Worm (Caenorhabditis elegans) whole organism, L4 larva: Measurements from ENCODE around the gene cutl-21.

Experiments used
- D1046.2 ChIP-seq: fragments of 200-800 bp; sonication (Bioruptor generic); IDR thresholded peaks from 2 replicates; pipeline ENCODE4 v1.3.6; 2022; ENCODE audit warnings: missing genetic modification characterization, missing compliant biosample characterization
- F44E2.7 ChIP-seq: fragments of 200-800 bp; sonication (Bioruptor generic); IDR thresholded peaks from 2 replicates; pipeline ENCODE4 v2.1.2; 2022; ENCODE audit warnings: missing genetic modification characterization, missing compliant biosample characterization
- T20F7.1 ChIP-seq: fragments of 200-800 bp; sonication (Bioruptor generic); optimal IDR thresholded peaks from 2 replicates; lab custom pipeline; 2018; ENCODE audit warnings: mild to moderate bottlenecking, missing genetic modification characterization, missing compliant biosample characterization
- Y105C5A.15 ChIP-seq: fragments of 200-800 bp; sonication (Bioruptor generic); IDR thresholded peaks from 2 replicates; pipeline ENCODE4 v1.3.6; 2022; ENCODE audit warnings: missing genetic modification characterization, missing compliant biosample characterization
- ZK337.2 ChIP-seq: fragments of 200-800 bp; sonication (Bioruptor generic); IDR thresholded peaks from 2 replicates; pipeline ENCODE4 v1.3.6; 2022; ENCODE audit warnings: missing genetic modification reagents, missing genetic modification characterization, missing compliant biosample characterization
- ZK546.5 ChIP-seq, 2 experiments: sonication (generic microtip); optimal IDR thresholded peaks; 2 replicates each; lab custom pipeline; 2017; ENCODE audit warnings: missing biosample characterization in 2 of 2, missing genetic modification characterization in 2 of 2
- aha-1 ChIP-seq: fragments of 150-350 bp; peaks from one replicate; lab custom pipeline; 2014; ENCODE audit warnings: missing biosample characterization, missing genetic modification characterization
- ama-1 ChIP-seq: fragments of 150-350 bp; optimal IDR thresholded peaks from 2 replicates; lab custom pipeline; 2014; ENCODE audit warnings: inconsistent platforms, mixed read lengths
- arid-1 ChIP-seq: fragments of 200-800 bp; sonication (Bioruptor generic); conservative IDR thresholded peaks from 2 replicates; pipeline ENCODE4 v1.3.6; 2022; ENCODE audit warnings: missing genetic modification reagents, missing genetic modification characterization, missing compliant biosample characterization
- attf-4 ChIP-seq: sonication (generic microtip); optimal IDR thresholded peaks from 3 replicates; lab custom pipeline; 2017; ENCODE audit warnings: missing biosample characterization, missing genetic modification characterization
- ceh-28 ChIP-seq: fragments of 150-350 bp; optimal IDR thresholded peaks from 2 replicates; lab custom pipeline; 2014; ENCODE audit warnings: missing biosample characterization, missing genetic modification reagents, missing genetic modification characterization
- ceh-32 ChIP-seq: sonication (generic microtip); optimal IDR thresholded peaks from 2 replicates; lab custom pipeline; 2016; ENCODE audit warnings: mild to moderate bottlenecking, missing genetic modification characterization, missing compliant biosample characterization; ENCODE audit not compliant: poor library complexity
- ceh-44 ChIP-seq: fragments of 200-800 bp; sonication (Bioruptor generic); IDR thresholded peaks from 2 replicates; pipeline ENCODE4 v1.3.6; 2022; ENCODE audit warnings: missing genetic modification reagents, missing genetic modification characterization, missing compliant biosample characterization
- ceh-82 ChIP-seq: sonication (generic microtip); optimal IDR thresholded peaks from 2 replicates; lab custom pipeline; 2017; ENCODE audit warnings: missing biosample characterization, missing genetic modification characterization
- ces-1 ChIP-seq: fragments of 150-350 bp; sonication (generic microtip); optimal IDR thresholded peaks from 4 replicates; lab custom pipeline; 2014; ENCODE audit warnings: missing biosample characterization, missing genetic modification reagents, missing genetic modification characterization
- cey-2 ChIP-seq: sonication (generic microtip); optimal IDR thresholded peaks from 3 replicates; lab custom pipeline; 2017; ENCODE audit warnings: missing genetic modification characterization, mild to moderate bottlenecking, missing compliant biosample characterization, antibody characterized with exemption, borderline replicate concordance; ENCODE audit not compliant: insufficient read depth
- daf-12 ChIP-seq: fragments of 150-350 bp; optimal IDR thresholded peaks from 2 replicates; lab custom pipeline; 2014; ENCODE audit warnings: missing biosample characterization, missing genetic modification reagents, missing genetic modification characterization
- daf-19 ChIP-seq: fragments of 200-800 bp; sonication (Bioruptor generic); conservative IDR thresholded peaks from 2 replicates; pipeline ENCODE4 v1.3.6; 2022; ENCODE audit warnings: missing genetic modification characterization, missing compliant biosample characterization
- dmd-9 ChIP-seq: fragments of 200-800 bp; sonication (Bioruptor generic); IDR thresholded peaks from 2 replicates; pipeline ENCODE4 v1.3.6; 2022; ENCODE audit warnings: missing genetic modification reagents, missing genetic modification characterization, missing compliant biosample characterization
- duxl-1 ChIP-seq: sonication (generic microtip); optimal IDR thresholded peaks from 2 replicates; lab custom pipeline; 2016; ENCODE audit warnings: mild to moderate bottlenecking, missing genetic modification characterization, moderate library complexity, missing compliant biosample characterization; ENCODE audit not compliant: poor library complexity
- egl-43 ChIP-seq: fragments of 200-800 bp; sonication (Bioruptor generic); IDR thresholded peaks from 2 replicates; pipeline ENCODE4 v1.3.6; 2022; ENCODE audit warnings: missing genetic modification reagents, missing genetic modification characterization, missing compliant biosample characterization
- fkh-10 ChIP-seq: fragments of 150-350 bp; optimal IDR thresholded peaks from 2 replicates; lab custom pipeline; 2014; ENCODE audit warnings: missing biosample characterization, missing genetic modification reagents, missing genetic modification characterization
- gei-8 ChIP-seq: fragments of 200-800 bp; sonication (Bioruptor generic); optimal IDR thresholded peaks from 2 replicates; lab custom pipeline; 2018; ENCODE audit warnings: mild to moderate bottlenecking, missing genetic modification characterization, missing compliant biosample characterization
- hmg-1.1 ChIP-seq: fragments of 200-800 bp; sonication (Bioruptor generic); IDR thresholded peaks from 2 replicates; pipeline ENCODE4 v1.3.6; 2022; ENCODE audit warnings: missing genetic modification reagents, missing genetic modification characterization, missing compliant biosample characterization
- jun-1 ChIP-seq: fragments of 150-350 bp; optimal IDR thresholded peaks from 2 replicates; lab custom pipeline; 2014; ENCODE audit warnings: missing biosample characterization, missing genetic modification reagents, missing genetic modification characterization
- lin-1 ChIP-seq: fragments of 200-800 bp; sonication (Bioruptor generic); IDR thresholded peaks from 2 replicates; pipeline ENCODE4 v1.3.6; 2022; ENCODE audit warnings: missing genetic modification reagents, missing genetic modification characterization, missing compliant biosample characterization
- lin-38 ChIP-seq: fragments of 200-800 bp; sonication (Bioruptor generic); IDR thresholded peaks from 2 replicates; pipeline ENCODE4 v1.3.6; 2022; ENCODE audit warnings: missing genetic modification reagents, missing genetic modification characterization, missing compliant biosample characterization
- lin-39 ChIP-seq: fragments of 150-350 bp; optimal IDR thresholded peaks from 2 replicates; lab custom pipeline; 2014; ENCODE audit warnings: missing biosample characterization, missing genetic modification reagents, missing genetic modification characterization
- lsy-2 ChIP-seq, 2 experiments: fragments of 150-350 bp in 1 of 2; sonication (generic microtip) in 1 of 2; optimal IDR thresholded peaks; 2 replicates each; lab custom pipeline; 2014 to 2017; ENCODE audit warnings: missing biosample characterization in 2 of 2, missing genetic modification characterization in 2 of 2
- madf-5 ChIP-seq, 2 experiments: fragments of 200-800 bp; sonication (Bioruptor generic); IDR thresholded peaks; 2 replicates each; pipeline ENCODE4 v1.3.6; 2022; ENCODE audit warnings: missing compliant biosample characterization in 2 of 2, missing genetic modification characterization in 2 of 2
- mdt-29 ChIP-seq: fragments of 200-800 bp; sonication (Bioruptor generic); IDR thresholded peaks from 2 replicates; pipeline ENCODE4 v1.3.6; 2022; ENCODE audit warnings: missing genetic modification reagents, missing genetic modification characterization, missing compliant biosample characterization
- mep-1 ChIP-seq: fragments of 150-350 bp; sonication (generic microtip); optimal IDR thresholded peaks from 3 replicates; lab custom pipeline; 2014; ENCODE audit warnings: missing biosample characterization, missing genetic modification characterization
- mes-2 ChIP-seq: sonication (generic microtip); optimal IDR thresholded peaks from 2 replicates; lab custom pipeline; 2016; ENCODE audit warnings: missing genotype, mild to moderate bottlenecking, missing genetic modification characterization, missing compliant biosample characterization; ENCODE audit not compliant: poor library complexity, severe bottlenecking
- nhr-11 ChIP-seq: fragments of 150-350 bp; optimal IDR thresholded peaks from 2 replicates; lab custom pipeline; 2014; ENCODE audit warnings: missing biosample characterization, missing genetic modification characterization
- nhr-111 ChIP-seq: fragments of 200-800 bp; sonication (Bioruptor generic); optimal IDR thresholded peaks from 2 replicates; lab custom pipeline; 2018; ENCODE audit warnings: mild to moderate bottlenecking, missing genetic modification characterization, missing compliant biosample characterization
- nhr-41 ChIP-seq: fragments of 200-800 bp; sonication (Bioruptor generic); IDR thresholded peaks from 2 replicates; pipeline ENCODE4 v1.3.6; 2022; ENCODE audit warnings: missing genetic modification reagents, missing genetic modification characterization, missing compliant biosample characterization
- nhr-48 ChIP-seq: sonication (generic microtip); optimal IDR thresholded peaks from 2 replicates; lab custom pipeline; 2016; ENCODE audit warnings: mild to moderate bottlenecking, missing genetic modification characterization, missing compliant biosample characterization
- pha-4 ChIP-seq, 2 experiments: fragments of 150-350 bp in 1 of 2; fragments of 200-800 bp in 1 of 2; sonication (Bioruptor generic) in 1 of 2; IDR thresholded peaks in 1 of 2; optimal IDR thresholded peaks in 1 of 2; 2 replicates each; pipeline versions ENCODE4 v1.3.6 to Lab custom; 2014 to 2022; ENCODE audit warnings: missing genetic modification characterization in 2 of 2, missing genetic modification reagents in 2 of 2, missing biosample characterization in 1 of 2, missing compliant biosample characterization in 1 of 2
- pqm-1 ChIP-seq: sonication (generic microtip); optimal IDR thresholded peaks from 2 replicates; lab custom pipeline; 2017; ENCODE audit warnings: missing biosample characterization, missing genetic modification characterization
- rbr-2 ChIP-seq: sonication (generic microtip); optimal IDR thresholded peaks from 2 replicates; lab custom pipeline; 2016; ENCODE audit warnings: missing genotype, missing genetic modification characterization, missing compliant biosample characterization
- snpc-1.2 ChIP-seq: fragments of 200-800 bp; sonication (Bioruptor generic); IDR thresholded peaks from 2 replicates; pipeline ENCODE4 v1.3.6; 2022; ENCODE audit warnings: missing genetic modification reagents, missing genetic modification characterization, missing compliant biosample characterization
- tra-1 ChIP-seq: fragments of 200-800 bp; sonication (Bioruptor generic); IDR thresholded peaks from 2 replicates; pipeline ENCODE4 v1.3.6; 2022; ENCODE audit warnings: missing genetic modification reagents, missing genetic modification characterization, missing compliant biosample characterization
- unc-130 ChIP-seq: sonication (generic microtip); optimal IDR thresholded peaks from 2 replicates; lab custom pipeline; 2016; ENCODE audit warnings: missing genetic modification reagents, missing genetic modification characterization, missing compliant biosample characterization
- unc-39 ChIP-seq: sonication (generic microtip); optimal IDR thresholded peaks from 2 replicates; lab custom pipeline; 2017; ENCODE audit warnings: missing biosample characterization, missing genetic modification characterization
- vab-7 ChIP-seq: fragments of 200-800 bp; sonication (Bioruptor generic); IDR thresholded peaks from 2 replicates; pipeline ENCODE4 v1.3.6; 2022; ENCODE audit warnings: missing genetic modification reagents, missing genetic modification characterization, missing compliant biosample characterization
- zfp-2 ChIP-seq: sonication (generic microtip); optimal IDR thresholded peaks from 2 replicates; lab custom pipeline; 2016; ENCODE audit warnings: mild to moderate bottlenecking, missing genetic modification characterization, missing compliant biosample characterization
- zip-11 ChIP-seq: fragments of 200-800 bp; sonication (Bioruptor generic); IDR thresholded peaks from 2 replicates; pipeline ENCODE4 v1.3.6; 2022; ENCODE audit warnings: missing genetic modification characterization, missing compliant biosample characterization

The cutl-21 gene

ce11 chrX:991274-991673 is 12.9 kb upstream of the cutl-21 start, which contains the start of the genes C09E10.3 and dgk-1:
Gene C09E10.3 (minus strand): TSS chrX:991374.
Gene dgk-1 (minus strand): TSS chrX:991456.
- no peak for TF ChIP-seq zip-11 (GFP tag; lab: Robert Waterston, UW)

- TF ChIP-seq daf-12 (tag; lab: Kevin White, UChicago) (no peak), nhr-48 (tag; lab: Kevin White, UChicago) (peak; percentile 37), arid-1 (no peak), dmd-9 (GFP tag; lab: Robert Waterston, UW) (no peak), ceh-32 (tag; lab: Kevin White, UChicago) (peak; percentile 30), ceh-28 (tag; lab: Kevin White, UChicago) (no peak), T20F7.1 (GFP tag; lab: Kevin White, UChicago) (no peak), nhr-111 (no peak), attf-4 (no peak), Y105C5A.15 (GFP tag; lab: Robert Waterston, UW) (no peak), jun-1 (no peak), ZK546.5 (tag; optimal IDR thresholded peaks at IDR 0.05; lab: Kevin White, UChicago) (no peak), fkh-10 (peak; percentile 49), daf-19 (0 out of 2 replicates have a peak, but pooled peaks have one; percentile 12), aha-1 (tag; lab: Kevin White, UChicago) (peak; percentile 83), cey-2 (no peak), pqm-1 (tag; lab: Kevin White, UChicago) (no peak), tra-1 (GFP tag; lab: Robert Waterston, UW) (no peak), lin-38 (GFP tag; lab: Robert Waterston, UW) (no peak), zip-11 (GFP tag; lab: Robert Waterston, UW) (no peak), mep-1 (tag; lab: Kevin White, UChicago) (peak; percentile 63), lin-1 (GFP tag; lab: Robert Waterston, UW) (no peak), ama-1 (lab: Kevin White, UChicago) (no peak), gei-8 (GFP tag; lab: Kevin White, UChicago) (no peak), D1046.2 (GFP tag; lab: Robert Waterston, UW) (no peak), ceh-44 (no peak), mes-2 (tag; lab: Kevin White, UChicago) (peak; percentile 12), unc-130 (GFP tag; lab: Kevin White, UChicago) (no peak), nhr-11 (tag; lab: Kevin White, UChicago) (peak; percentile 47), zfp-2 (no peak), ceh-82 (tag; lab: Kevin White, UChicago) (no peak), pha-4 (GFP tag; IDR thresholded peaks at IDR 0.05; lab: Robert Waterston, UW) (no peak), pha-4 (tag; optimal IDR thresholded peaks at IDR 0.05; lab: Kevin White, UChicago) (no peak), rbr-2 (tag; lab: Kevin White, UChicago) (peak; percentile 88), lin-39 (tag; lab: Kevin White, UChicago) (no peak), ces-1 (GFP tag; lab: Kevin White, UChicago) (no peak), unc-39 (tag; lab: Kevin White, UChicago) (no peak), ZK337.2 (GFP tag; lab: Robert Waterston, UW) (no peak), nhr-41 (GFP tag; lab: Robert Waterston, UW) (no peak), vab-7 (GFP tag; lab: Robert Waterston, UW) (no peak), F44E2.7 (no peak), duxl-1 (tag; lab: Kevin White, UChicago) (no peak), egl-43 (GFP tag; lab: Robert Waterston, UW) (no peak; the same call in 1 of the 2 replicates), madf-5 (GFP tag; IDR thresholded peaks at IDR 0.05; lab: Robert Waterston, UW) (no peak), hmg-1.1 (GFP tag; lab: Robert Waterston, UW) (peak; percentile 85), mdt-29 (GFP tag; lab: Robert Waterston, UW) (no peak), snpc-1.2 (GFP tag; lab: Robert Waterston, UW) (no peak), lsy-2 (tag; optimal IDR thresholded peaks at IDR 0.05; lab: Kevin White, UChicago) (peak in 1 of 2 experiments; percentile 62)
Observed at ce11 chrX:992650-993403, 11.3 kb upstream of the cutl-21 start.
